Worm (Caenorhabditis elegans) whole organism, L1 larva: ENCODE measurements around the gene daf-12.

Source experiments
- C34B4.2 ChIP-seq: sonication (generic microtip); optimal IDR thresholded peaks from 2 replicates; lab custom pipeline; 2017; ENCODE audit warnings: mild to moderate bottlenecking, missing genetic modification characterization, missing compliant biosample characterization
- ama-1 ChIP-seq: fragments of 150-350 bp; optimal IDR thresholded peaks from 2 replicates; lab custom pipeline; 2014
- ceh-63 ChIP-seq: fragments of 200-800 bp; sonication (Bioruptor generic); optimal IDR thresholded peaks from 2 replicates; lab custom pipeline; 2018; ENCODE audit warnings: mild to moderate bottlenecking, missing genetic modification characterization, missing compliant biosample characterization
- ceh-8 ChIP-seq: fragments of 200-800 bp; sonication (Bioruptor generic); optimal IDR thresholded peaks from 2 replicates; lab custom pipeline; 2018; ENCODE audit warnings: mild to moderate bottlenecking, missing genetic modification characterization, moderate library complexity, missing compliant biosample characterization
- ceh-82 ChIP-seq, 3 experiments: fragments of 150-350 bp in 1 of 3; sonication (generic microtip) in 2 of 3; optimal IDR thresholded peaks; 2 replicates each; lab custom pipeline; 2014 to 2017; ENCODE audit warnings: missing biosample characterization in 3 of 3, missing genetic modification characterization in 3 of 3
- ceh-90 ChIP-seq: sonication (generic microtip); optimal IDR thresholded peaks from 2 replicates; lab custom pipeline; 2016; ENCODE audit warnings: missing genetic modification characterization, missing compliant biosample characterization
- dpl-1 ChIP-seq, 3 experiments: fragments of 150-350 bp in 2 of 3; sonication (generic microtip) in 1 of 3; optimal IDR thresholded peaks; 2 replicates each; lab custom pipeline; 2014 to 2017; ENCODE audit warnings: missing biosample characterization in 3 of 3, missing genetic modification characterization in 3 of 3, missing genetic modification reagents in 3 of 3
- dsc-1 ChIP-seq: sonication (generic microtip); optimal IDR thresholded peaks from 2 replicates; lab custom pipeline; 2016; ENCODE audit warnings: mild to moderate bottlenecking, missing genetic modification characterization, missing compliant biosample characterization
- efl-1 ChIP-seq, 4 experiments: fragments of 150-350 bp; optimal IDR thresholded peaks in 3 of 4; peaks in 1 of 4; 1 replicate in 1 of 4; 2 replicates in 3 of 4; lab custom pipeline; 2014; ENCODE audit warnings: missing biosample characterization in 2 of 4, missing genetic modification characterization in 2 of 4, missing genetic modification reagents in 2 of 4
- efl-3 ChIP-seq: fragments of 200-800 bp; sonication (Bioruptor generic); optimal IDR thresholded peaks from 2 replicates; lab custom pipeline; 2018; ENCODE audit warnings: mild to moderate bottlenecking, missing genetic modification characterization, missing compliant biosample characterization
- elt-2 ChIP-seq: sonication (generic microtip); optimal IDR thresholded peaks from 2 replicates; lab custom pipeline; 2016; ENCODE audit warnings: missing genetic modification characterization, mild to moderate bottlenecking, inconsistent platforms, missing compliant biosample characterization, missing genetic modification reagents
- elt-3 ChIP-seq, 6 experiments: fragments of 150-350 bp in 1 of 6; sonication (generic microtip); optimal IDR thresholded peaks; 2 replicates each; lab custom pipeline; 2017 to 2018; ENCODE audit warnings: missing biosample characterization in 6 of 6, missing genetic modification characterization in 6 of 6, inconsistent platforms in 1 of 6
- ets-5 ChIP-seq: fragments of 200-800 bp; sonication (Bioruptor generic); IDR thresholded peaks from 2 replicates; pipeline ENCODE4 v1.3.6; 2022; ENCODE audit warnings: missing genetic modification characterization, missing compliant biosample characterization
- fkh-10 ChIP-seq: sonication (generic microtip); optimal IDR thresholded peaks from 2 replicates; lab custom pipeline; 2017; ENCODE audit warnings: missing biosample characterization, missing genetic modification reagents, missing genetic modification characterization
- fkh-4 ChIP-seq: sonication (generic microtip); optimal IDR thresholded peaks from 2 replicates; lab custom pipeline; 2016; ENCODE audit warnings: missing compliant biosample characterization, missing genetic modification characterization, borderline replicate concordance
- fkh-8 ChIP-seq: sonication (generic microtip); optimal IDR thresholded peaks from 2 replicates; lab custom pipeline; 2016; ENCODE audit warnings: mild to moderate bottlenecking, missing genetic modification characterization, missing compliant biosample characterization
- grh-1 ChIP-seq: fragments of 200-800 bp; sonication (Bioruptor generic); IDR thresholded peaks from 2 replicates; pipeline ENCODE4 v1.3.6; 2022; ENCODE audit warnings: missing genetic modification reagents, missing genetic modification characterization, missing compliant biosample characterization
- hlh-4 ChIP-seq: sonication (generic microtip); optimal IDR thresholded peaks from 2 replicates; lab custom pipeline; 2016; ENCODE audit warnings: mild to moderate bottlenecking, missing genetic modification characterization, missing compliant biosample characterization
- irx-1 ChIP-seq: sonication (generic microtip); optimal IDR thresholded peaks from 2 replicates; lab custom pipeline; 2016; ENCODE audit warnings: missing genetic modification characterization, missing compliant biosample characterization
- jun-1 ChIP-seq: fragments of 150-350 bp; optimal IDR thresholded peaks from 2 replicates; lab custom pipeline; 2014; ENCODE audit warnings: missing biosample characterization, missing genetic modification reagents, missing genetic modification characterization
- lin-13 ChIP-seq: fragments of 150-350 bp; optimal IDR thresholded peaks from 2 replicates; lab custom pipeline; 2014; ENCODE audit warnings: missing biosample characterization, missing genetic modification reagents, missing genetic modification characterization
- lin-14 ChIP-seq: fragments of 200-800 bp; sonication (Bioruptor generic); optimal IDR thresholded peaks from 2 replicates; lab custom pipeline; 2018; ENCODE audit warnings: mild to moderate bottlenecking, missing genetic modification characterization, moderate library complexity, missing compliant biosample characterization
- lir-3 ChIP-seq: sonication (generic microtip); optimal IDR thresholded peaks from 2 replicates; lab custom pipeline; 2016; ENCODE audit warnings: mild to moderate bottlenecking, missing genetic modification characterization, moderate library complexity, missing compliant biosample characterization; ENCODE audit not compliant: poor library complexity
- mab-9 ChIP-seq: fragments of 200-800 bp; sonication (Bioruptor generic); IDR thresholded peaks from 2 replicates; pipeline ENCODE4 v1.3.6; 2022; ENCODE audit warnings: missing genetic modification reagents, missing genetic modification characterization, missing compliant biosample characterization
- mef-2 ChIP-seq: fragments of 150-350 bp; optimal IDR thresholded peaks from 2 replicates; lab custom pipeline; 2014; ENCODE audit warnings: missing biosample characterization, missing genetic modification characterization
- mep-1 ChIP-seq: fragments of 150-350 bp; optimal IDR thresholded peaks from 2 replicates; lab custom pipeline; 2014; ENCODE audit warnings: missing biosample characterization, missing genetic modification characterization
- nhr-11 ChIP-seq: fragments of 150-350 bp; optimal IDR thresholded peaks from 2 replicates; lab custom pipeline; 2014; ENCODE audit warnings: missing biosample characterization, missing genetic modification characterization
- nhr-12 ChIP-seq: sonication (generic microtip); optimal IDR thresholded peaks from 2 replicates; lab custom pipeline; 2017; ENCODE audit warnings: missing biosample characterization, missing genetic modification characterization
- nhr-19 ChIP-seq: fragments of 200-800 bp; sonication (Bioruptor generic); conservative IDR thresholded peaks from 2 replicates; pipeline ENCODE4 v1.3.6; 2022; ENCODE audit warnings: missing genetic modification characterization, missing compliant biosample characterization
- nhr-20 ChIP-seq: sonication (generic microtip); optimal IDR thresholded peaks from 2 replicates; lab custom pipeline; 2016; ENCODE audit warnings: mild to moderate bottlenecking, missing genetic modification characterization, missing compliant biosample characterization
- nhr-47 ChIP-seq: sonication (generic microtip); optimal IDR thresholded peaks from 2 replicates; lab custom pipeline; 2016; ENCODE audit warnings: mild to moderate bottlenecking, missing genetic modification characterization, moderate library complexity, missing compliant biosample characterization
- nhr-71 ChIP-seq: sonication (generic microtip); optimal IDR thresholded peaks from 2 replicates; lab custom pipeline; 2016; ENCODE audit warnings: mild to moderate bottlenecking, missing genetic modification characterization, moderate library complexity, missing compliant biosample characterization
- nhr-90 ChIP-seq: sonication (generic microtip); optimal IDR thresholded peaks from 2 replicates; lab custom pipeline; 2016; ENCODE audit warnings: mild to moderate bottlenecking, missing genetic modification characterization, missing compliant biosample characterization; ENCODE audit not compliant: poor library complexity
- pax-3 ChIP-seq: fragments of 200-800 bp; sonication (Bioruptor generic); optimal IDR thresholded peaks from 2 replicates; lab custom pipeline; 2018; ENCODE audit warnings: mild to moderate bottlenecking, missing genetic modification characterization, moderate library complexity, missing compliant biosample characterization
- rnt-1 ChIP-seq: sonication (generic microtip); optimal IDR thresholded peaks from 2 replicates; lab custom pipeline; 2016; ENCODE audit warnings: mild to moderate bottlenecking, missing genetic modification characterization, moderate library complexity, missing compliant biosample characterization
- skn-1 ChIP-seq: fragments of 150-350 bp; optimal IDR thresholded peaks from 2 replicates; lab custom pipeline; 2014; ENCODE audit warnings: missing biosample characterization, missing genetic modification characterization
- snu-23 ChIP-seq: sonication (generic microtip); optimal IDR thresholded peaks from 2 replicates; lab custom pipeline; 2016; ENCODE audit warnings: missing genetic modification characterization, missing compliant biosample characterization
- sptf-1 ChIP-seq: fragments of 150-350 bp; optimal IDR thresholded peaks from 2 replicates; lab custom pipeline; 2014; ENCODE audit warnings: missing biosample characterization, missing genetic modification characterization
- swsn-7 ChIP-seq: sonication (generic microtip); optimal IDR thresholded peaks from 2 replicates; lab custom pipeline; 2016; ENCODE audit warnings: missing genetic modification characterization, missing compliant biosample characterization
- tbx-2 ChIP-seq: sonication (generic microtip); optimal IDR thresholded peaks from 2 replicates; lab custom pipeline; 2016; ENCODE audit warnings: missing genetic modification characterization, missing compliant biosample characterization
- unc-62 ChIP-seq: fragments of 150-350 bp; optimal IDR thresholded peaks from 2 replicates; lab custom pipeline; 2014; ENCODE audit warnings: missing biosample characterization, missing genetic modification reagents, missing genetic modification characterization
- unc-86 ChIP-seq: sonication (generic microtip); optimal IDR thresholded peaks from 2 replicates; lab custom pipeline; 2016; ENCODE audit warnings: missing genetic modification characterization, missing compliant biosample characterization
- vab-15 ChIP-seq: sonication (generic microtip); optimal IDR thresholded peaks from 2 replicates; lab custom pipeline; 2017; ENCODE audit warnings: missing genotype, mild to moderate bottlenecking, missing genetic modification characterization, missing compliant biosample characterization
- xbp-1 ChIP-seq: sonication (generic microtip); optimal IDR thresholded peaks from 2 replicates; lab custom pipeline; 2016; ENCODE audit warnings: missing genetic modification characterization, missing compliant biosample characterization
- ztf-11 ChIP-seq, 2 experiments: sonication (generic microtip); optimal IDR thresholded peaks; 2 replicates each; lab custom pipeline; 2016 to 2017; ENCODE audit warnings: missing genetic modification characterization in 2 of 2, missing biosample characterization in 1 of 2, missing compliant biosample characterization in 1 of 2
- ztf-4 ChIP-seq: fragments of 150-350 bp; optimal IDR thresholded peaks from 2 replicates; lab custom pipeline; 2014; ENCODE audit warnings: missing biosample characterization, missing genetic modification characterization

The daf-12 gene

DNA sequence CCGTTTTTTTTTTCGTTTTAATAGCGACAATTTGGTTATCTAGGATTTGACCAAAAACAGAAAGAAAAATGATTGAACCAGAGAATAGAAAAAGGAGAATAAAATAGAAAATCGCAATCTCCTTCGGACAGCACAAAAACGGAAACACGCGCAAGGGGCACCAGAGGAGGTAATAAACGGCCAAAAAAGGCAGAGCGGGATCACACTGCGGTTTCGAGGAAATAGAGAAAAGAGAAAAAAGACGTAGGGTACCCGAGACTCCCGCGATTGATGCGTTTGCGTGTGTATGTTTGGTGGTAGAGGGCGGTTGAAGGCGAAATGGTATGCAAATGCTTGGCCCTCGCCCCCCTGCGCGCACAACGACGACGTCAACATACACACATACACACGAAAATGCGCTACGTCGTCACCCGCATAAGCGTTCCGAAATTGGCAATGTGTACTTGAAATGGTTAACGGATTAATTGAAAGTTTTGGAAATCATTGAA, 39.2 kb upstream of the daf-12 start (continued):
- TF ChIP-seq tbx-2 (tag; lab: Kevin White, UChicago): peak; percentile 14
- no peak for TF ChIP-seq sptf-1 (tag; lab: Kevin White, UChicago)
- TF ChIP-seq efl-3 (GFP tag; lab: Kevin White, UChicago): no peak
- no peak for TF ChIP-seq jun-1 (tag; lab: Kevin White, UChicago)
- TF ChIP-seq nhr-20: peak; percentile 9
- TF ChIP-seq ztf-4: no peak
- TF ChIP-seq fkh-4: no peak
- TF ChIP-seq mab-9: 0 out of 2 replicates have a peak, but pooled peaks have one; percentile 31
- TF ChIP-seq lin-13: no peak
- TF ChIP-seq C34B4.2 (tag; lab: Kevin White, UChicago): no peak
- no peak for TF ChIP-seq nhr-12 (tag; lab: Kevin White, UChicago)
- TF ChIP-seq unc-62 (GFP tag; lab: Kevin White, UChicago): no peak
- TF ChIP-seq elt-3 (tag; optimal IDR thresholded peaks at IDR 0.05; lab: Kevin White, UChicago): no peak
- no peak for TF ChIP-seq ets-5 (GFP tag; lab: Robert Waterston, UW)
- peak; percentile 37 for TF ChIP-seq snu-23 (GFP tag; lab: Kevin White, UChicago)
- no peak for TF ChIP-seq hlh-4 (tag; lab: Kevin White, UChicago)
- TF ChIP-seq lir-3 (tag; lab: Kevin White, UChicago): no peak
- TF ChIP-seq skn-1 (tag; lab: Kevin White, UChicago): no peak
- no peak for TF ChIP-seq nhr-11
- no peak for TF ChIP-seq vab-15 (tag; lab: Kevin White, UChicago)
- no peak for TF ChIP-seq rnt-1 (tag; lab: Kevin White, UChicago)
- TF ChIP-seq grh-1 (GFP tag; lab: Robert Waterston, UW): no peak
- no peak for TF ChIP-seq nhr-71
- TF ChIP-seq fkh-8 (tag; lab: Kevin White, UChicago): no peak
- TF ChIP-seq mep-1: no peak
- no peak for TF ChIP-seq ceh-90 (tag; lab: Kevin White, UChicago)

DNA sequence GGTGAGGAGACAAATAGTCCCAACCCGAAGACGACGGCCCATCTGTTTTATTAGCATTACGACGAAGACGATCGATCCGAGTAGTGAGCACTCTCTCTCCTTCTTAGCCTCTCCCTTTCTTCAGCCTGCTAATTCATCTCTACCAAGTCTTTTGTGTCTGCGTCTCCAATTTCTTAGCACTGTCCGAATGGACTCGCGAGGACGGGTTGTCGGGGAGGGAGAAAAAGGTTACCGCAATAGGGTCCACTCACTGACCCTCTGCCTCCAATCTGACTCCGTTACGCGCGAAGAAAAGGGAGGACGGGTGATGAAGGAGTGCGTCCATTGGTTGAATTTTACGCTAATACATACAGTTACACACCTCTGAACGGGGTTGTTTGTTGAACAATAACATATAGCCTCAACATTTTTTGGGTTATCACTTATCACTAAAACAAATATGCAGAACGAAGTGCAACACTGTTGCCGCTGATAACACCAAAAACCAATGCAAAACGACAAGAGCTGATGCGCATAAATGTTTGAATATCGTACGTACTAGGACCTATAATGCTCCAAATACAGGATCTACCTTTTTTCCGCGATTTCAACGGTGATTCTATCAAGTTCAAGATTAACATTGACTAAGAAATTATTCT, 38.0 kb upstream of the daf-12 start:
- 0 out of 2 replicates have a peak, but pooled peaks have one; percentile 9 for TF ChIP-seq nhr-19 (GFP tag; lab: Robert Waterston, UW)
- TF ChIP-seq snu-23 (GFP tag; lab: Kevin White, UChicago): peak; percentile 39
- 0 out of 2 replicates have a peak, but pooled peaks have one; percentile 23 for TF ChIP-seq mab-9
- TF ChIP-seq nhr-90 (tag; lab: Kevin White, UChicago): no peak
- TF ChIP-seq lin-14 (GFP tag; lab: Kevin White, UChicago): peak; percentile 71
- TF ChIP-seq unc-86: peak; percentile 12
- peak in 1 of 2 experiments; percentile 63 for TF ChIP-seq ztf-11 (tag; optimal IDR thresholded peaks at IDR 0.05; lab: Kevin White, UChicago)
- TF ChIP-seq dsc-1 (tag; lab: Kevin White, UChicago): peak; percentile 72
- TF ChIP-seq mep-1: peak; percentile 15
- TF ChIP-seq irx-1 (tag; lab: Kevin White, UChicago): no peak
- TF ChIP-seq fkh-10: no peak
- TF ChIP-seq vab-15 (tag; lab: Kevin White, UChicago): no peak
- TF ChIP-seq nhr-71: peak; percentile 55
- TF ChIP-seq elt-2 (tag; lab: Kevin White, UChicago): peak; percentile 43
- TF ChIP-seq rnt-1 (tag; lab: Kevin White, UChicago): peak; percentile 73
- peak; percentile 48 for TF ChIP-seq tbx-2 (tag; lab: Kevin White, UChicago)
- no peak for TF ChIP-seq pax-3 (tag; lab: Kevin White, UChicago)
- TF ChIP-seq ceh-82 (tag; optimal IDR thresholded peaks at IDR 0.05; lab: Kevin White, UChicago): peak in 2 of 3 experiments; percentile 50 to 51
- TF ChIP-seq dpl-1 (GFP tag; optimal IDR thresholded peaks at IDR 0.05; lab: Kevin White, UChicago): no peak
- TF ChIP-seq ceh-63 (GFP tag; lab: Kevin White, UChicago): no peak
- TF ChIP-seq ama-1 (lab: Kevin White, UChicago): no peak
- TF ChIP-seq ceh-8 (GFP tag; lab: Kevin White, UChicago): peak; percentile 14
- TF ChIP-seq nhr-20: peak; percentile 30
- TF ChIP-seq hlh-4 (tag; lab: Kevin White, UChicago): no peak
- peak; percentile 26 for TF ChIP-seq nhr-47 (tag; lab: Kevin White, UChicago)
- TF ChIP-seq xbp-1 (tag; lab: Kevin White, UChicago): peak; percentile 26
- TF ChIP-seq swsn-7: peak; percentile 42
- TF ChIP-seq efl-1 (optimal IDR thresholded peaks at IDR 0.05; lab: Kevin White, UChicago): peak; percentile 15 to 36
- TF ChIP-seq efl-1 (GFP tag; optimal IDR thresholded peaks at IDR 0.05 in 1 of 2; lab: Kevin White, UChicago): no peak
- TF ChIP-seq mef-2: no peak
